Fruit fly (Drosophila melanogaster): ENCODE results near the gene CG31798.

DNA sequence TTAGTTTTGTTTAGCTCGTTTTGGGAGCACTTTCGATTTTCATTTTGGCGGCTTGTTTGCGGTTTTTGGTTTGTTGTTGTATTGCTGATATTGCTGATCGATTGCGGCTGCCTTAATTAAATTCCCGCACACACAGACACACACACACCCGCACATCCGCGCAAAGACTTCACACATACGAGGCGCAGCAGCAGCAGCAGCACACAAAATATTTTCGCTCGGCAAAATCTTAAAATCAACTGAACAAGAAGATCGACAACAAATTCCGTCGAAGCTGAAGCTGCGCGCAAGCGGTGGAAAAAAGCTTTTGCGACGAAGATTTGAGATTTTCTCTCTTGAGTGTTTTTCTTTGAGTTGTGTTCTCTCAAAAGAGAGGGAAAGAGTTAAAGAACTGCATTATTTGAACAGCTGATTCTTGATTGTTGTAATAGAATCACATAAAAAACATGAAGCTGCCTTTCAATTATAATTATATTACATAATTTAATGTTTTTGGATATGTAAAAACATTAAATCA, 20.3 kb downstream of the CG31798 start:
- no peak for TF ChIP-seq Pif1B (GFP tag; optimal IDR thresholded peaks at IDR 0.05)
- 0 out of 2 replicates have a peak, but pooled peaks have one; percentile 31 for TF ChIP-seq CG12605 (GFP tag; IDR thresholded peaks at IDR 0.05)
- TF ChIP-seq CG8301 (tag; optimal IDR thresholded peaks at IDR 0.05) = no peak
- TF ChIP-seq CG15710 (tag; optimal IDR thresholded peaks at IDR 0.05) = no peak
- TF ChIP-seq CG4496 (GFP tag; IDR thresholded peaks at IDR 0.05) = peak; percentile 15; the same call in 1 of the 3 replicates
- TF ChIP-seq EcR (GFP tag; optimal IDR thresholded peaks at IDR 0.05) = no peak

Data from whole organism, pupa.